Worm (Caenorhabditis elegans) whole organism, late embryonic: ENCODE results near the gene C33H5.1.

ENCODE experiments used
- C08G9.2 ChIP-seq: sonication (generic microtip); optimal IDR thresholded peaks from 2 replicates; lab custom pipeline; 2016; ENCODE audit warnings: mild to moderate bottlenecking, missing genetic modification characterization, moderate library complexity, missing compliant biosample characterization
- K02D7.2 ChIP-seq: sonication (generic microtip); optimal IDR thresholded peaks from 2 replicates; lab custom pipeline; 2017; ENCODE audit warnings: mild to moderate bottlenecking, missing genetic modification characterization, missing compliant biosample characterization
- K09A11.1 ChIP-seq: sonication (generic microtip); optimal IDR thresholded peaks from 2 replicates; lab custom pipeline; 2017; ENCODE audit warnings: antibody characterized with exemption, mild to moderate bottlenecking, missing genetic modification characterization, missing compliant biosample characterization; ENCODE audit not compliant: insufficient read depth
- ama-1 ChIP-seq: fragments of 150-350 bp; optimal IDR thresholded peaks from 2 replicates; lab custom pipeline; 2014
- ceh-14 ChIP-seq: sonication (generic microtip); optimal IDR thresholded peaks from 2 replicates; lab custom pipeline; 2016; ENCODE audit warnings: missing genotype, missing genetic modification characterization, missing compliant biosample characterization
- ceh-18 ChIP-seq: sonication (generic microtip); optimal IDR thresholded peaks from 2 replicates; lab custom pipeline; 2016; ENCODE audit warnings: missing genetic modification characterization, missing compliant biosample characterization
- ceh-19 ChIP-seq: fragments of 200-800 bp; sonication (Bioruptor generic); optimal IDR thresholded peaks from 2 replicates; lab custom pipeline; 2018; ENCODE audit warnings: mild to moderate bottlenecking, missing genetic modification characterization, missing compliant biosample characterization
- ceh-2 ChIP-seq: sonication (generic microtip); optimal IDR thresholded peaks from 2 replicates; lab custom pipeline; 2016; ENCODE audit warnings: missing genotype, missing genetic modification characterization, missing compliant biosample characterization
- ceh-22 ChIP-seq: sonication (generic microtip); optimal IDR thresholded peaks from 2 replicates; lab custom pipeline; 2017; ENCODE audit warnings: missing biosample characterization, missing genetic modification characterization
- ceh-24 ChIP-seq: sonication (generic microtip); optimal IDR thresholded peaks from 2 replicates; lab custom pipeline; 2016; ENCODE audit warnings: mild to moderate bottlenecking, missing genetic modification characterization, missing compliant biosample characterization
- ceh-30 ChIP-seq: fragments of 150-350 bp; optimal IDR thresholded peaks from 2 replicates; lab custom pipeline; 2014; ENCODE audit warnings: missing biosample characterization, missing genetic modification characterization
- ceh-31 ChIP-seq: sonication (generic microtip); optimal IDR thresholded peaks from 2 replicates; lab custom pipeline; 2016; ENCODE audit warnings: missing genetic modification characterization, missing compliant biosample characterization
- ceh-34 ChIP-seq: sonication (generic microtip); optimal IDR thresholded peaks from 2 replicates; lab custom pipeline; 2016; ENCODE audit warnings: mild to moderate bottlenecking, missing genetic modification characterization, missing compliant biosample characterization
- ceh-48 ChIP-seq: sonication (generic microtip); optimal IDR thresholded peaks from 2 replicates; lab custom pipeline; 2016; ENCODE audit warnings: missing genetic modification characterization, inconsistent platforms, missing compliant biosample characterization
- ceh-9 ChIP-seq: sonication (generic microtip); optimal IDR thresholded peaks from 2 replicates; lab custom pipeline; 2016; ENCODE audit warnings: mild to moderate bottlenecking, missing genetic modification characterization, inconsistent platforms, missing compliant biosample characterization
- che-1 ChIP-seq: sonication (generic microtip); optimal IDR thresholded peaks from 2 replicates; lab custom pipeline; 2016; ENCODE audit warnings: mild to moderate bottlenecking, missing genetic modification characterization, missing compliant biosample characterization
- dmd-4 ChIP-seq: sonication (generic microtip); optimal IDR thresholded peaks from 2 replicates; lab custom pipeline; 2016; ENCODE audit warnings: borderline replicate concordance, missing genetic modification characterization, missing compliant biosample characterization
- elt-2 ChIP-seq: sonication (generic microtip); optimal IDR thresholded peaks from 2 replicates; lab custom pipeline; 2016; ENCODE audit warnings: missing genetic modification reagents, missing genetic modification characterization, missing compliant biosample characterization
- elt-4 ChIP-seq: sonication (generic microtip); optimal IDR thresholded peaks from 2 replicates; lab custom pipeline; 2016; ENCODE audit warnings: missing genetic modification characterization, missing compliant biosample characterization
- ets-4 ChIP-seq: sonication (generic microtip); optimal IDR thresholded peaks from 2 replicates; lab custom pipeline; 2016; ENCODE audit warnings: missing genetic modification characterization, missing compliant biosample characterization
- eyg-1 ChIP-seq: sonication (generic microtip); optimal IDR thresholded peaks from 2 replicates; lab custom pipeline; 2016; ENCODE audit warnings: missing genotype, missing genetic modification characterization, missing compliant biosample characterization
- fkh-10 ChIP-seq: fragments of 150-350 bp; optimal IDR thresholded peaks from 2 replicates; lab custom pipeline; 2014; ENCODE audit warnings: missing biosample characterization, missing genetic modification reagents, missing genetic modification characterization
- fkh-6 ChIP-seq: sonication (generic microtip); optimal IDR thresholded peaks from 2 replicates; lab custom pipeline; 2016; ENCODE audit warnings: missing genetic modification characterization, missing compliant biosample characterization
- hlh-13 ChIP-seq: fragments of 200-800 bp; sonication (Bioruptor generic); optimal IDR thresholded peaks from 2 replicates; lab custom pipeline; 2018; ENCODE audit warnings: mild to moderate bottlenecking, missing genetic modification characterization, missing compliant biosample characterization
- hlh-15 ChIP-seq: sonication (generic microtip); optimal IDR thresholded peaks from 2 replicates; lab custom pipeline; 2016; ENCODE audit warnings: missing genetic modification characterization, missing compliant biosample characterization
- hlh-30 ChIP-seq: sonication (generic microtip); optimal IDR thresholded peaks from 2 replicates; lab custom pipeline; 2017; ENCODE audit warnings: antibody characterized with exemption, missing genetic modification characterization, missing compliant biosample characterization; ENCODE audit not compliant: insufficient read depth
- hlh-6 ChIP-seq: sonication (generic microtip); optimal IDR thresholded peaks from 2 replicates; lab custom pipeline; 2016; ENCODE audit warnings: missing genotype, missing genetic modification characterization, missing compliant biosample characterization
- hlh-8 ChIP-seq: sonication (generic microtip); optimal IDR thresholded peaks from 2 replicates; lab custom pipeline; 2016; ENCODE audit warnings: missing genotype, missing genetic modification characterization, missing compliant biosample characterization
- lim-6 ChIP-seq: sonication (generic microtip); optimal IDR thresholded peaks from 2 replicates; lab custom pipeline; 2016; ENCODE audit warnings: missing genetic modification characterization, missing compliant biosample characterization
- lin-11 ChIP-seq: fragments of 200-800 bp; sonication (Bioruptor generic); optimal IDR thresholded peaks from 2 replicates; lab custom pipeline; 2018; ENCODE audit warnings: mild to moderate bottlenecking, missing genetic modification characterization, missing compliant biosample characterization
- nfya-1 ChIP-seq: sonication (generic microtip); optimal IDR thresholded peaks from 2 replicates; lab custom pipeline; 2017; ENCODE audit warnings: missing genetic modification characterization, mild to moderate bottlenecking, missing compliant biosample characterization, antibody characterized with exemption, moderate library complexity
- nhr-11 ChIP-seq: fragments of 150-350 bp; optimal IDR thresholded peaks from 2 replicates; lab custom pipeline; 2014; ENCODE audit warnings: missing biosample characterization, missing genetic modification characterization
- odd-2 ChIP-seq: sonication (generic microtip); optimal IDR thresholded peaks from 2 replicates; lab custom pipeline; 2017; ENCODE audit warnings: antibody characterized with exemption, mild to moderate bottlenecking, missing genetic modification characterization, missing compliant biosample characterization
- pag-3 ChIP-seq: sonication (generic microtip); optimal IDR thresholded peaks from 2 replicates; lab custom pipeline; 2016; ENCODE audit warnings: missing compliant biosample characterization, missing genetic modification characterization, borderline replicate concordance
- pat-9 ChIP-seq: fragments of 200-800 bp; sonication (Bioruptor generic); optimal IDR thresholded peaks from 2 replicates; lab custom pipeline; 2018; ENCODE audit warnings: mild to moderate bottlenecking, missing genetic modification characterization, moderate library complexity, missing compliant biosample characterization
- pax-1 ChIP-seq: fragments of 150-350 bp; optimal IDR thresholded peaks from 2 replicates; lab custom pipeline; 2014; ENCODE audit warnings: missing biosample characterization, missing genetic modification characterization
- pha-2 ChIP-seq: sonication (generic microtip); optimal IDR thresholded peaks from 2 replicates; lab custom pipeline; 2017; ENCODE audit warnings: mild to moderate bottlenecking, missing genetic modification characterization, missing compliant biosample characterization
- pha-4 ChIP-seq: fragments of 150-350 bp; optimal IDR thresholded peaks from 2 replicates; lab custom pipeline; 2018; ENCODE audit warnings: missing biosample characterization, missing genetic modification reagents, missing genetic modification characterization
- pros-1 ChIP-seq: fragments of 150-350 bp; optimal IDR thresholded peaks from 2 replicates; lab custom pipeline; 2014; ENCODE audit warnings: missing biosample characterization, missing genetic modification reagents, missing genetic modification characterization
- ref-2 ChIP-seq: sonication (generic microtip); optimal IDR thresholded peaks from 2 replicates; lab custom pipeline; 2016; ENCODE audit warnings: missing genetic modification characterization, missing compliant biosample characterization
- rnt-1 ChIP-seq: sonication (generic microtip); optimal IDR thresholded peaks from 2 replicates; lab custom pipeline; 2016; ENCODE audit warnings: missing genetic modification characterization, missing compliant biosample characterization
- sdc-2 ChIP-seq: sonication (generic microtip); optimal IDR thresholded peaks from 2 replicates; lab custom pipeline; 2016; ENCODE audit warnings: missing genotype, missing genetic modification characterization, missing compliant biosample characterization
- sox-2 ChIP-seq: fragments of 200-800 bp; sonication (Bioruptor generic); IDR thresholded peaks from 2 replicates; pipeline ENCODE4 v1.3.6; 2022; ENCODE audit warnings: missing genetic modification reagents, missing genetic modification characterization, missing compliant biosample characterization
- sox-4 ChIP-seq: sonication (generic microtip); optimal IDR thresholded peaks from 2 replicates; lab custom pipeline; 2017; ENCODE audit warnings: mild to moderate bottlenecking, missing genetic modification characterization, inconsistent platforms, missing compliant biosample characterization
- tbx-2 ChIP-seq: sonication (generic microtip); optimal IDR thresholded peaks from 2 replicates; lab custom pipeline; 2016; ENCODE audit warnings: missing genetic modification characterization, missing compliant biosample characterization
- unc-3 ChIP-seq, 2 experiments: fragments of 200-800 bp in 1 of 2; sonication (Bioruptor generic) in 1 of 2; sonication (generic microtip) in 1 of 2; conservative IDR thresholded peaks in 1 of 2; optimal IDR thresholded peaks in 1 of 2; 2 replicates each; pipeline versions ENCODE4 v1.3.6 to Lab custom; 2016 to 2022; ENCODE audit warnings: missing compliant biosample characterization in 2 of 2, missing genetic modification characterization in 2 of 2, missing genetic modification reagents in 1 of 2
- unc-55 ChIP-seq: sonication (generic microtip); optimal IDR thresholded peaks from 2 replicates; lab custom pipeline; 2017; ENCODE audit warnings: missing biosample characterization, missing genetic modification reagents, missing genetic modification characterization
- unc-86 ChIP-seq: sonication (generic microtip); optimal IDR thresholded peaks from 2 replicates; lab custom pipeline; 2016; ENCODE audit warnings: missing genetic modification characterization, missing compliant biosample characterization
- zip-5 ChIP-seq: sonication (generic microtip); optimal IDR thresholded peaks from 2 replicates; lab custom pipeline; 2016; ENCODE audit warnings: missing genetic modification characterization, missing compliant biosample characterization

The C33H5.1 gene

ce11 chrIV:7844333-7844973 lies 35.7 kb downstream of the C33H5.1 start:
- no peak for TF ChIP-seq nhr-11
- no peak for TF ChIP-seq unc-3 (GFP tag; conservative IDR thresholded peaks at IDR 0.05; lab: Robert Waterston, UW)
- no peak for TF ChIP-seq unc-3 (tag; optimal IDR thresholded peaks at IDR 0.05; lab: Kevin White, UChicago)
- no peak for TF ChIP-seq ama-1
- no peak for TF ChIP-seq nfya-1 (tag; lab: Kevin White, UChicago)
- no peak for TF ChIP-seq hlh-6 (tag; lab: Kevin White, UChicago)
- TF ChIP-seq ceh-14 (tag; lab: Kevin White, UChicago): no peak
- no peak for TF ChIP-seq hlh-15 (tag; lab: Kevin White, UChicago)
- no peak for TF ChIP-seq ref-2 (tag; lab: Kevin White, UChicago)
- TF ChIP-seq ceh-9 (tag; lab: Kevin White, UChicago): no peak
- TF ChIP-seq elt-2 (tag; lab: Kevin White, UChicago): peak; percentile 8
- TF ChIP-seq fkh-6 (tag; lab: Kevin White, UChicago): no peak
- TF ChIP-seq pat-9: no peak
- TF ChIP-seq lim-6: no peak
- no peak for TF ChIP-seq odd-2
- no peak for TF ChIP-seq sox-4 (tag; lab: Kevin White, UChicago)
- TF ChIP-seq fkh-10 (GFP tag; lab: Kevin White, UChicago): no peak
- peak; percentile 17 for TF ChIP-seq hlh-30 (tag; lab: Kevin White, UChicago)
- TF ChIP-seq, all 69 proteins: peak for 2

- TF ChIP-seq lin-11 (tag; lab: Kevin White, UChicago) (no peak), che-1 (tag; lab: Kevin White, UChicago) (peak; percentile 58), K02D7.2 (no peak), pros-1 (tag; lab: Kevin White, UChicago) (peak; percentile 67), unc-3 (GFP tag; conservative IDR thresholded peaks at IDR 0.05; lab: Robert Waterston, UW) (no peak), unc-3 (tag; optimal IDR thresholded peaks at IDR 0.05; lab: Kevin White, UChicago) (no peak), zip-5 (tag; lab: Kevin White, UChicago) (peak; percentile 14), ceh-30 (tag; lab: Kevin White, UChicago) (peak; percentile 1), C08G9.2 (tag; lab: Kevin White, UChicago) (peak; percentile 51), ceh-19 (GFP tag; lab: Kevin White, UChicago) (peak; percentile 74), odd-2 (no peak), tbx-2 (tag; lab: Kevin White, UChicago) (peak; percentile 81), rnt-1 (tag; lab: Kevin White, UChicago) (peak; percentile 74), ceh-48 (peak; percentile 42), hlh-8 (tag; lab: Kevin White, UChicago) (no peak), nfya-1 (tag; lab: Kevin White, UChicago) (peak; percentile 84), ceh-18 (peak; percentile 84), hlh-13 (GFP tag; lab: Kevin White, UChicago) (no peak), pag-3 (tag; lab: Kevin White, UChicago) (no peak), ets-4 (tag; lab: Kevin White, UChicago) (peak; percentile 2), K09A11.1 (tag; lab: Kevin White, UChicago) (no peak), pha-4 (no peak), sdc-2 (tag; lab: Kevin White, UChicago) (peak; percentile 43), ceh-2 (tag; lab: Kevin White, UChicago) (peak; percentile 61), fkh-10 (GFP tag; lab: Kevin White, UChicago) (no peak), ceh-24 (tag; lab: Kevin White, UChicago) (no peak), sox-2 (no peak; the same call in 1 of the 2 replicates), dmd-4 (tag; lab: Kevin White, UChicago) (peak; percentile 78), pha-2 (no peak), ceh-9 (tag; lab: Kevin White, UChicago) (no peak), ceh-22 (tag; lab: Kevin White, UChicago) (peak; percentile 64), pax-1 (tag; lab: Kevin White, UChicago) (no peak), eyg-1 (tag; lab: Kevin White, UChicago) (no peak), elt-4 (no peak), ceh-34 (tag; lab: Kevin White, UChicago) (peak; percentile 77), lim-6 (peak; percentile 0), unc-86 (no peak), ceh-31 (peak; percentile 85), unc-55 (peak; percentile 80), ref-2 (tag; lab: Kevin White, UChicago) (peak; percentile 87), sox-4 (tag; lab: Kevin White, UChicago) (peak; percentile 12)
Observed at ce11 chrIV:7845585-7845984, 36.9 kb downstream of the C33H5.1 start.
